Worm (Caenorhabditis elegans): ENCODE results near the gene srg-61.

ce11 chrV:2759456-2759855 lies 19.3 kb upstream of the srg-61 start, which contains the start of gene srg-58:
- TF ChIP-seq skn-1 (tag; optimal IDR thresholded peaks at IDR 0.05) (no peak), pqm-1 (tag; optimal IDR thresholded peaks at IDR 0.05) (no peak), lin-39 (tag; optimal IDR thresholded peaks at IDR 0.05) (no peak), aly-2 (tag; optimal IDR thresholded peaks at IDR 0.05) (no peak), unc-39 (tag; optimal IDR thresholded peaks at IDR 0.05) (no peak), nhr-77 (tag; optimal IDR thresholded peaks at IDR 0.05) (no peak), nfya-1 (tag; optimal IDR thresholded peaks at IDR 0.05; ENCODE audit: insufficient read depth) (no peak)

Data from whole organism, L3 larva.